Fruit fly (Drosophila melanogaster) whole organism, embryonic: ENCODE results near the gene TwdlX.

ENCODE experiments used
- ATbp ChIP-seq: fragments of 200-800 bp; sonication (Bioruptor generic); optimal IDR thresholded peaks from 2 replicates; lab custom pipeline; 2017; ENCODE audit warnings: missing biosample characterization, mild to moderate bottlenecking, missing genetic modification characterization, missing genetic modification reagents
- Atf3 ChIP-seq: fragments of 200-800 bp; sonication (Bioruptor generic); optimal IDR thresholded peaks from 3 replicates; lab custom pipeline; 2016; ENCODE audit warnings: missing biosample characterization, missing genetic modification characterization
- CG10543 ChIP-seq: fragments of 200-800 bp; sonication (Bioruptor generic); optimal IDR thresholded peaks from 3 replicates; lab custom pipeline; 2017; ENCODE audit warnings: missing biosample characterization, mild to moderate bottlenecking, missing genetic modification characterization, moderate library complexity
- CG11504 ChIP-seq: fragments of 200-800 bp; sonication (Bioruptor generic); optimal IDR thresholded peaks from 3 replicates; lab custom pipeline; 2019; ENCODE audit warnings: missing biosample characterization, mild to moderate bottlenecking, missing genetic modification characterization, moderate library complexity
- CG11560 ChIP-seq: fragments of 200-800 bp; sonication (Bioruptor generic); IDR thresholded peaks from 3 replicates; pipeline ENCODE4 v1.3.6; 2022; ENCODE audit warnings: missing biosample characterization, missing genetic modification characterization
- CG12769 ChIP-seq: fragments of 200-800 bp; sonication (Bioruptor generic); optimal IDR thresholded peaks from 2 replicates; lab custom pipeline; 2019; ENCODE audit warnings: missing biosample characterization, mild to moderate bottlenecking, missing genetic modification characterization, moderate library complexity
- CG13287 ChIP-seq: fragments of 200-800 bp; sonication (Bioruptor generic); IDR thresholded peaks from 2 replicates; pipeline ENCODE4 v1.3.6; 2022; ENCODE audit warnings: missing biosample characterization, missing genetic modification characterization; ENCODE audit not compliant: partially characterized antibody
- CG13296 ChIP-seq: fragments of 200-800 bp; sonication (Bioruptor generic); optimal IDR thresholded peaks from 3 replicates; lab custom pipeline; 2018; ENCODE audit warnings: missing biosample characterization, mild to moderate bottlenecking, missing genetic modification characterization
- CG15269 ChIP-seq: fragments of 200-800 bp; sonication (Bioruptor generic); optimal IDR thresholded peaks from 2 replicates; lab custom pipeline; 2018; ENCODE audit warnings: missing biosample characterization, mild to moderate bottlenecking, missing genetic modification characterization, moderate library complexity
- CG17359 ChIP-seq: fragments of 200-800 bp; sonication (Bioruptor generic); optimal IDR thresholded peaks from 3 replicates; lab custom pipeline; 2018; ENCODE audit warnings: missing biosample characterization, mild to moderate bottlenecking, missing genetic modification characterization, moderate library complexity
- CG17361 ChIP-seq: fragments of 200-800 bp; sonication (Bioruptor generic); IDR thresholded peaks from 3 replicates; pipeline ENCODE4 v1.3.6; 2022; ENCODE audit warnings: missing biosample characterization, missing genetic modification characterization
- CG17829 ChIP-seq: fragments of 200-800 bp; optimal IDR thresholded peaks from 2 replicates; lab custom pipeline; 2019; ENCODE audit warnings: missing biosample characterization, mild to moderate bottlenecking, missing genetic modification characterization, moderate library complexity
- CG1832 ChIP-seq: fragments of 200-800 bp; sonication (Bioruptor generic); optimal IDR thresholded peaks from 2 replicates; lab custom pipeline; 2017; ENCODE audit warnings: missing biosample characterization, mild to moderate bottlenecking, missing genetic modification characterization, inconsistent platforms
- CG2199 ChIP-seq: fragments of 200-800 bp; sonication (Bioruptor generic); IDR thresholded peaks from 3 replicates; pipeline ENCODE4 v1.3.6; 2022; ENCODE audit warnings: missing biosample characterization, missing genetic modification characterization
- CG2678 ChIP-seq: fragments of 200-800 bp; sonication (Bioruptor generic); optimal IDR thresholded peaks from 3 replicates; lab custom pipeline; 2019; ENCODE audit warnings: missing biosample characterization, mild to moderate bottlenecking, missing genetic modification characterization, moderate library complexity
- CG4854 ChIP-seq: fragments of 200-800 bp; sonication (Bioruptor generic); optimal IDR thresholded peaks from 2 replicates; lab custom pipeline; 2016; ENCODE audit warnings: missing biosample characterization, missing genetic modification characterization, inconsistent platforms
- CG6175 ChIP-seq: fragments of 200-800 bp; sonication (Bioruptor generic); IDR thresholded peaks from 3 replicates; pipeline ENCODE4 v1.3.6; 2022; ENCODE audit warnings: missing biosample characterization, missing genetic modification characterization
- CG9215 ChIP-seq: fragments of 200-800 bp; sonication (Bioruptor generic); IDR thresholded peaks from 2 replicates; pipeline ENCODE4 v1.3.6; 2022; ENCODE audit warnings: missing biosample characterization, missing genetic modification characterization
- CrebB ChIP-seq: fragments of 200-800 bp; sonication (Bioruptor generic); optimal IDR thresholded peaks from 3 replicates; lab custom pipeline; 2018; ENCODE audit warnings: missing biosample characterization, mild to moderate bottlenecking, missing genetic modification characterization
- HHEX ChIP-seq: fragments of 200-800 bp; sonication (Bioruptor generic); optimal IDR thresholded peaks from 3 replicates; lab custom pipeline; 2017; ENCODE audit warnings: missing biosample characterization, mild to moderate bottlenecking, missing genetic modification characterization, missing genetic modification reagents
- HLH3B ChIP-seq: fragments of 200-800 bp; sonication (Bioruptor generic); IDR thresholded peaks from 2 replicates; pipeline ENCODE4 v1.3.6; 2022; ENCODE audit warnings: missing biosample characterization, missing genetic modification characterization
- Hr3 ChIP-seq: fragments of 200-800 bp; sonication (Bioruptor generic); optimal IDR thresholded peaks from 3 replicates; lab custom pipeline; 2016; ENCODE audit warnings: missing biosample characterization, missing genetic modification characterization
- Hr78 ChIP-seq, 2 experiments: fragments of 200-800 bp in 1 of 2; fragments of >200 bp in 1 of 2; sonication (Bioruptor generic) in 1 of 2; optimal IDR thresholded peaks; 2 replicates each; lab custom pipeline; 2017 to 2019; ENCODE audit warnings: missing biosample characterization in 2 of 2, missing genetic modification characterization in 2 of 2, mild to moderate bottlenecking in 1 of 2, moderate library complexity in 1 of 2
- Nf-YC ChIP-seq: fragments of 200-800 bp; optimal IDR thresholded peaks from 3 replicates; lab custom pipeline; 2019; ENCODE audit warnings: missing biosample characterization, mild to moderate bottlenecking, missing genetic modification characterization, moderate library complexity
- Oli ChIP-seq: fragments of 200-800 bp; sonication (Bioruptor generic); optimal IDR thresholded peaks from 2 replicates; lab custom pipeline; 2018; ENCODE audit warnings: missing biosample characterization, mild to moderate bottlenecking, missing genetic modification characterization, moderate library complexity
- Pdp1 ChIP-seq, 2 experiments: fragments of 200-800 bp; sonication (Bioruptor generic); optimal IDR thresholded peaks; 3 replicates each; lab custom pipeline; 2016; ENCODE audit warnings: missing biosample characterization in 2 of 2, missing genetic modification characterization in 2 of 2, mild to moderate bottlenecking in 1 of 2, moderate library complexity in 1 of 2
- Rx ChIP-seq: fragments of 200-800 bp; sonication (Bioruptor generic); IDR thresholded peaks from 2 replicates; pipeline ENCODE4 v1.3.6; 2022; ENCODE audit warnings: missing biosample characterization, missing genetic modification characterization
- TFAM ChIP-seq: fragments of 200-800 bp; sonication (Bioruptor generic); optimal IDR thresholded peaks from 2 replicates; lab custom pipeline; 2017; ENCODE audit warnings: missing biosample characterization, missing genetic modification characterization, inconsistent platforms
- al ChIP-seq: fragments of 200-800 bp; sonication (Bioruptor generic); IDR thresholded peaks from 2 replicates; pipeline ENCODE4 v1.3.6; 2022; ENCODE audit warnings: missing biosample characterization, missing genetic modification characterization
- ato ChIP-seq: fragments of 200-800 bp; sonication (Bioruptor generic); IDR thresholded peaks from 2 replicates; pipeline ENCODE4 v1.3.6; 2022; ENCODE audit warnings: missing biosample characterization, missing genetic modification characterization; ENCODE audit not compliant: partially characterized antibody
- bigmax ChIP-seq: fragments of 200-800 bp; sonication (Bioruptor generic); optimal IDR thresholded peaks from 2 replicates; lab custom pipeline; 2018; ENCODE audit warnings: missing biosample characterization, mild to moderate bottlenecking, missing genetic modification characterization
- bsh ChIP-seq, 2 experiments: fragments of 200-800 bp; sonication (Bioruptor generic); optimal IDR thresholded peaks; 2 replicates each; lab custom pipeline; 2017 to 2018; ENCODE audit warnings: mild to moderate bottlenecking in 2 of 2, missing biosample characterization in 2 of 2, missing genetic modification characterization in 2 of 2, moderate library complexity in 1 of 2
- chinmo ChIP-seq: fragments of 200-800 bp; sonication (Bioruptor generic); IDR thresholded peaks from 4 replicates; pipeline ENCODE4 v1.3.6; 2022; ENCODE audit warnings: missing biosample characterization, missing genetic modification characterization; ENCODE audit not compliant: partially characterized antibody
- chn ChIP-seq: fragments of 200-800 bp; sonication (Bioruptor generic); optimal IDR thresholded peaks from 2 replicates; lab custom pipeline; 2016; ENCODE audit warnings: missing biosample characterization, missing genetic modification characterization
- cwo ChIP-seq: fragments of 200-800 bp; sonication (Bioruptor generic); optimal IDR thresholded peaks from 3 replicates; lab custom pipeline; 2017; ENCODE audit warnings: missing biosample characterization, missing genetic modification characterization, mild to moderate bottlenecking, moderate library complexity, missing genetic modification reagents
- da ChIP-seq: fragments of 200-800 bp; sonication (Bioruptor generic); optimal IDR thresholded peaks from 2 replicates; lab custom pipeline; 2016; ENCODE audit warnings: missing biosample characterization, missing genetic modification characterization
- dmrt99B ChIP-seq: fragments of 200-800 bp; sonication (Bioruptor generic); optimal IDR thresholded peaks from 2 replicates; lab custom pipeline; 2018; ENCODE audit warnings: missing biosample characterization, mild to moderate bottlenecking, missing genetic modification characterization, moderate library complexity
- grau ChIP-seq: fragments of 200-800 bp; optimal IDR thresholded peaks from 3 replicates; lab custom pipeline; 2019; ENCODE audit warnings: missing biosample characterization, mild to moderate bottlenecking, missing genetic modification characterization, moderate library complexity
- lab ChIP-seq: fragments of 200-800 bp; sonication (Bioruptor generic); optimal IDR thresholded peaks from 3 replicates; lab custom pipeline; 2017; ENCODE audit warnings: missing biosample characterization, missing genetic modification characterization, mild to moderate bottlenecking, moderate library complexity, missing genetic modification reagents
- nmo ChIP-seq: fragments of 200-800 bp; sonication (Bioruptor generic); optimal IDR thresholded peaks from 2 replicates; lab custom pipeline; 2018; ENCODE audit warnings: missing biosample characterization, mild to moderate bottlenecking, missing genetic modification characterization, moderate library complexity
- nom ChIP-seq: fragments of 200-800 bp; sonication (Bioruptor generic); optimal IDR thresholded peaks from 2 replicates; lab custom pipeline; 2017; ENCODE audit warnings: missing biosample characterization, missing genetic modification characterization, mild to moderate bottlenecking, moderate library complexity, missing genetic modification reagents
- oc ChIP-seq: fragments of 200-800 bp; sonication (Bioruptor generic); optimal IDR thresholded peaks from 2 replicates; lab custom pipeline; 2018; ENCODE audit warnings: missing biosample characterization, mild to moderate bottlenecking, missing genetic modification characterization, moderate library complexity
- pan ChIP-seq, 4 experiments: fragments of >200 bp in 3 of 4; fragments of 200-800 bp in 1 of 4; sonication (Bioruptor generic) in 1 of 4; optimal IDR thresholded peaks in 3 of 4; IDR thresholded peaks in 1 of 4; 2 replicates each; pipeline versions ENCODE4 v1.3.6 to Lab custom; 2017 to 2022; ENCODE audit warnings: missing biosample characterization in 2 of 4, missing genetic modification characterization in 2 of 4, mixed read lengths in 1 of 4
- schlank ChIP-seq: fragments of 200-800 bp; sonication (Bioruptor generic); optimal IDR thresholded peaks from 2 replicates; lab custom pipeline; 2018; ENCODE audit warnings: missing biosample characterization, mild to moderate bottlenecking, missing genetic modification characterization
- sd ChIP-seq: fragments of 200-800 bp; sonication (Bioruptor generic); optimal IDR thresholded peaks from 3 replicates; lab custom pipeline; 2018; ENCODE audit warnings: missing biosample characterization, mild to moderate bottlenecking, missing genetic modification characterization, moderate library complexity
- slbo ChIP-seq: fragments of 200-800 bp; sonication (Bioruptor generic); IDR thresholded peaks from 2 replicates; pipeline ENCODE4 v1.3.6; 2022; ENCODE audit warnings: missing biosample characterization, missing genetic modification characterization
- sr ChIP-seq: fragments of 200-800 bp; sonication (Bioruptor generic); IDR thresholded peaks from 3 replicates; pipeline ENCODE4 v1.3.6; 2022; ENCODE audit warnings: missing biosample characterization, missing genetic modification characterization
- stwl ChIP-seq: fragments of 200-800 bp; sonication (Bioruptor generic); optimal IDR thresholded peaks from 3 replicates; lab custom pipeline; 2018; ENCODE audit warnings: missing biosample characterization, mild to moderate bottlenecking, missing genetic modification characterization, moderate library complexity

The TwdlX gene

DNA sequence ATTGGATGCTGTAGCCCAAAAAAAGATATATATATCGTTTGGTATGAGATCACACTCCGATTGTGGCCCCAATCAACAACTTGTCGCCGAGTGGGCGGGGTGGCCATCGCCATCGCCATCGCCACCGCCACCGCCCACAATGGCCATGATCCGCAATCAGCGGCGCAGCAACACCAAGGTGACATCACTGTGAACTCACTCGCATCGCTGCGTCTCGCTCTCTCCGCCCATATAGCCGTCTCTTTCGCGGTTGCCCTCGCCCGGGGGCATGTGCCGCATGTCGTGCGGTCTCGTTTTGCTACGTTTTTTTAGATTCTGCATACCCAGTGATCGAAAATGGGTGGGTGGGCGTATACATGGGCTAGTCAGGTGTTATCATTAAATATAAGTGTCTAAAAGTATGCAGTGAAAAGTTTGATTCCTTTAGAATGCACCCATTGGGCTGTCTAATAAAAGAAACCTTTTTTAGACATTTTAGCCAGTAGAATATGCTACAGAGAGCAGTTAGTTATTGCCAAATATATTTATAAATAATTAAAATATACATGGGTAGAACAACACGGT, 36.1 kb downstream of the TwdlX start (continued):
- TF ChIP-seq cwo (GFP tag; lab: Kevin White, UChicago) (peak; percentile 26), CG12769 (tag; lab: Kevin White, UChicago) (peak; percentile 54), CG11560 (tag; lab: Robert Waterston, UW) (no peak), nom (no peak), stwl (tag; lab: Kevin White, UChicago) (no peak), CG10543 (GFP tag; lab: Kevin White, UChicago) (peak; percentile 38), HLH3B (no peak), CG4854 (no peak), CG6175 (peak; percentile 71; the same call in 2 of the 3 replicates), Pdp1 (GFP tag; optimal IDR thresholded peaks at IDR 0.05; lab: Kevin White, UChicago) (peak in 1 of 2 experiments; percentile 16), chinmo (GFP tag; lab: Robert Waterston, UW) (peak; percentile 82; the same call in 3 of the 4 replicates), sd (tag; lab: Kevin White, UChicago) (peak; percentile 19), ato (no peak), Atf3 (peak; percentile 47), pan (optimal IDR thresholded peaks at IDR 0.05; lab: Kevin White, UChicago) (no peak), pan (GFP tag; optimal IDR thresholded peaks at IDR 0.05 in 1 of 2, IDR thresholded peaks at IDR 0.05 in 1 of 2) (no peak), CG1832 (peak; percentile 66), da (GFP tag; lab: Kevin White, UChicago) (no peak), slbo (peak; percentile 20; the same call in 1 of the 2 replicates), schlank (tag; lab: Kevin White, UChicago) (no peak), sr (GFP tag; lab: Robert Waterston, UW) (peak; percentile 99), CG9215 (GFP tag; lab: Robert Waterston, UW) (no peak), CG13287 (no peak), Hr78 (GFP tag; optimal IDR thresholded peaks at IDR 0.05; lab: Kevin White, UChicago) (peak in 1 of 2 experiments; percentile 91), Nf-YC (tag; lab: Kevin White, UChicago) (peak; percentile 21), CG2199 (GFP tag; lab: Robert Waterston, UW) (0 out of 3 replicates have a peak, but pooled peaks have one; percentile 19)

DNA sequence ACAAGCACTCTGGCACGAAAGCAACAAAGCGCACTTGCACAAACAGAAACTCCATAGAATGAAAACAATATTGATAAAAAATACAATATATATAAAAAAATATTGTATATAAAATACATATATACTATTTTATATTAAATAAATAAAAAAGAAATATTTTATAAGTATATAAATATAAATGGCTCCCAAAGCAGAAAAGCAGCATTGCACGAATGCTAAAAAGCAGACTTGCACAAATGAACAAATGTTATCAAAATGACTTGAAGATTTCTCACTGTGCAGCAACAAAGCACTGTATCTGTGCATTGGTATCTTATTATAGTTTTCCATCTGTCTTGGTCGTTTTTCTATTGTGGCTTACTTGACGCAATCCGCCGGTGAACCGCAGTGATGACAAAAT, 37.9 kb downstream of the TwdlX start:
- TF ChIP-seq bigmax (no peak), Oli (peak; percentile 37), lab (GFP tag; lab: Kevin White, UChicago) (peak; percentile 20), CG17361 (GFP tag; lab: Robert Waterston, UW) (0 out of 3 replicates have a peak, but pooled peaks have one; percentile 22), ATbp (GFP tag; lab: Kevin White, UChicago) (peak; percentile 14), CG15269 (peak; percentile 27), CrebB (no peak), CG11504 (tag; lab: Kevin White, UChicago) (peak; percentile 69), bsh (GFP tag; optimal IDR thresholded peaks at IDR 0.05; lab: Kevin White, UChicago) (peak in 1 of 2 experiments; percentile 42), CG2678 (tag; lab: Kevin White, UChicago) (peak; percentile 52), Rx (peak; percentile 18; the same call in 1 of the 2 replicates), Hr3 (peak; percentile 39), TFAM (GFP tag; lab: Kevin White, UChicago) (no peak), HHEX (GFP tag; lab: Kevin White, UChicago) (peak; percentile 15), grau (tag; lab: Kevin White, UChicago) (peak; percentile 33), CG13296 (GFP tag; lab: Kevin White, UChicago) (peak; percentile 18), CG17829 (tag; lab: Kevin White, UChicago) (peak; percentile 37), CG17359 (tag; lab: Kevin White, UChicago) (peak; percentile 12), dmrt99B (tag; lab: Kevin White, UChicago) (peak; percentile 63), nmo (GFP tag; lab: Kevin White, UChicago) (peak; percentile 69), chn (no peak), oc (tag; lab: Kevin White, UChicago) (peak; percentile 3), al (GFP tag; lab: Robert Waterston, UW) (no peak)
